Worm (Caenorhabditis elegans) whole organism, L1 larva: ENCODE measurements around the gene F52H2.1.

Experiments
- C16A3.4 ChIP-seq: fragments of 150-350 bp; optimal IDR thresholded peaks from 2 replicates; lab custom pipeline; 2014; ENCODE audit warnings: missing biosample characterization, missing genetic modification characterization
- aha-1 ChIP-seq: fragments of 150-350 bp; optimal IDR thresholded peaks from 2 replicates; lab custom pipeline; 2014; ENCODE audit warnings: missing biosample characterization, missing genetic modification characterization
- blmp-1 ChIP-seq: fragments of 150-350 bp; optimal IDR thresholded peaks from 2 replicates; lab custom pipeline; 2014; ENCODE audit warnings: missing biosample characterization, missing genetic modification characterization
- ceh-63 ChIP-seq: fragments of 200-800 bp; sonication (Bioruptor generic); optimal IDR thresholded peaks from 2 replicates; lab custom pipeline; 2018; ENCODE audit warnings: mild to moderate bottlenecking, missing genetic modification characterization, missing compliant biosample characterization
- ceh-82 ChIP-seq, 3 experiments: fragments of 150-350 bp in 1 of 3; sonication (generic microtip) in 2 of 3; optimal IDR thresholded peaks; 2 replicates each; lab custom pipeline; 2014 to 2017; ENCODE audit warnings: missing biosample characterization in 3 of 3, missing genetic modification characterization in 3 of 3
- ceh-88 ChIP-seq: fragments of 200-800 bp; sonication (Bioruptor generic); IDR thresholded peaks from 2 replicates; pipeline ENCODE4 v1.3.6; 2022; ENCODE audit warnings: missing genetic modification characterization, missing compliant biosample characterization
- ces-1 ChIP-seq: fragments of 150-350 bp; optimal IDR thresholded peaks from 2 replicates; lab custom pipeline; 2014; ENCODE audit warnings: missing biosample characterization, missing genetic modification reagents, missing genetic modification characterization
- dpl-1 ChIP-seq, 3 experiments: fragments of 150-350 bp in 2 of 3; sonication (generic microtip) in 1 of 3; optimal IDR thresholded peaks; 2 replicates each; lab custom pipeline; 2014 to 2017; ENCODE audit warnings: missing biosample characterization in 3 of 3, missing genetic modification characterization in 3 of 3, missing genetic modification reagents in 3 of 3
- dsc-1 ChIP-seq: sonication (generic microtip); optimal IDR thresholded peaks from 2 replicates; lab custom pipeline; 2016; ENCODE audit warnings: mild to moderate bottlenecking, missing genetic modification characterization, missing compliant biosample characterization
- egl-13 ChIP-seq: sonication (generic microtip); optimal IDR thresholded peaks from 2 replicates; lab custom pipeline; 2016; ENCODE audit warnings: missing genotype, missing genetic modification reagents, missing genetic modification characterization, missing compliant biosample characterization
- egl-27 ChIP-seq, 2 experiments: fragments of 150-350 bp in 1 of 2; sonication (generic microtip); optimal IDR thresholded peaks; 3 replicates each; lab custom pipeline; 2017 to 2018; ENCODE audit warnings: missing biosample characterization in 2 of 2, missing genetic modification characterization in 2 of 2, missing genetic modification reagents in 2 of 2
- ets-5 ChIP-seq: fragments of 200-800 bp; sonication (Bioruptor generic); IDR thresholded peaks from 2 replicates; pipeline ENCODE4 v1.3.6; 2022; ENCODE audit warnings: missing genetic modification characterization, missing compliant biosample characterization
- fkh-10 ChIP-seq: sonication (generic microtip); optimal IDR thresholded peaks from 2 replicates; lab custom pipeline; 2017; ENCODE audit warnings: missing biosample characterization, missing genetic modification reagents, missing genetic modification characterization
- fkh-4 ChIP-seq: sonication (generic microtip); optimal IDR thresholded peaks from 2 replicates; lab custom pipeline; 2016; ENCODE audit warnings: missing compliant biosample characterization, missing genetic modification characterization, borderline replicate concordance
- fkh-8 ChIP-seq: sonication (generic microtip); optimal IDR thresholded peaks from 2 replicates; lab custom pipeline; 2016; ENCODE audit warnings: mild to moderate bottlenecking, missing genetic modification characterization, missing compliant biosample characterization
- hlh-4 ChIP-seq: sonication (generic microtip); optimal IDR thresholded peaks from 2 replicates; lab custom pipeline; 2016; ENCODE audit warnings: mild to moderate bottlenecking, missing genetic modification characterization, missing compliant biosample characterization
- hpl-2 ChIP-seq: fragments of 150-350 bp; optimal IDR thresholded peaks from 2 replicates; lab custom pipeline; 2014; ENCODE audit warnings: missing biosample characterization, missing genetic modification reagents, missing genetic modification characterization
- lin-13 ChIP-seq: fragments of 150-350 bp; optimal IDR thresholded peaks from 2 replicates; lab custom pipeline; 2014; ENCODE audit warnings: missing biosample characterization, missing genetic modification reagents, missing genetic modification characterization
- lin-14 ChIP-seq: fragments of 200-800 bp; sonication (Bioruptor generic); optimal IDR thresholded peaks from 2 replicates; lab custom pipeline; 2018; ENCODE audit warnings: mild to moderate bottlenecking, missing genetic modification characterization, moderate library complexity, missing compliant biosample characterization
- lin-15B ChIP-seq: fragments of 150-350 bp; sonication (generic microtip); optimal IDR thresholded peaks from 3 replicates; lab custom pipeline; 2014; ENCODE audit warnings: missing biosample characterization, missing genetic modification characterization
- lsy-2 ChIP-seq, 2 experiments: fragments of 150-350 bp; optimal IDR thresholded peaks; 2 replicates each; lab custom pipeline; 2014; ENCODE audit warnings: missing biosample characterization in 2 of 2, missing genetic modification characterization in 2 of 2
- mdl-1 ChIP-seq, 2 experiments: fragments of 150-350 bp; optimal IDR thresholded peaks; 2 replicates each; lab custom pipeline; 2014 to 2017; ENCODE audit warnings: missing biosample characterization in 2 of 2, missing genetic modification characterization in 2 of 2, inconsistent platforms in 1 of 2
- nhr-11 ChIP-seq: fragments of 150-350 bp; optimal IDR thresholded peaks from 2 replicates; lab custom pipeline; 2014; ENCODE audit warnings: missing biosample characterization, missing genetic modification characterization
- nhr-19 ChIP-seq: fragments of 200-800 bp; sonication (Bioruptor generic); conservative IDR thresholded peaks from 2 replicates; pipeline ENCODE4 v1.3.6; 2022; ENCODE audit warnings: missing genetic modification characterization, missing compliant biosample characterization
- nhr-20 ChIP-seq: sonication (generic microtip); optimal IDR thresholded peaks from 2 replicates; lab custom pipeline; 2016; ENCODE audit warnings: mild to moderate bottlenecking, missing genetic modification characterization, missing compliant biosample characterization
- nhr-47 ChIP-seq: sonication (generic microtip); optimal IDR thresholded peaks from 2 replicates; lab custom pipeline; 2016; ENCODE audit warnings: mild to moderate bottlenecking, missing genetic modification characterization, moderate library complexity, missing compliant biosample characterization
- nhr-71 ChIP-seq: sonication (generic microtip); optimal IDR thresholded peaks from 2 replicates; lab custom pipeline; 2016; ENCODE audit warnings: mild to moderate bottlenecking, missing genetic modification characterization, moderate library complexity, missing compliant biosample characterization
- nhr-77 ChIP-seq: fragments of 150-350 bp; optimal IDR thresholded peaks from 2 replicates; lab custom pipeline; 2014; ENCODE audit warnings: missing biosample characterization, missing genetic modification characterization
- nhr-84 ChIP-seq: sonication (generic microtip); optimal IDR thresholded peaks from 2 replicates; lab custom pipeline; 2017; ENCODE audit warnings: missing biosample characterization, missing genetic modification characterization
- pax-3 ChIP-seq: fragments of 200-800 bp; sonication (Bioruptor generic); optimal IDR thresholded peaks from 2 replicates; lab custom pipeline; 2018; ENCODE audit warnings: mild to moderate bottlenecking, missing genetic modification characterization, moderate library complexity, missing compliant biosample characterization
- skn-1 ChIP-seq: fragments of 150-350 bp; optimal IDR thresholded peaks from 2 replicates; lab custom pipeline; 2014; ENCODE audit warnings: missing biosample characterization, missing genetic modification characterization
- snu-23 ChIP-seq: sonication (generic microtip); optimal IDR thresholded peaks from 2 replicates; lab custom pipeline; 2016; ENCODE audit warnings: missing genetic modification characterization, missing compliant biosample characterization
- sox-4 ChIP-seq: sonication (generic microtip); optimal IDR thresholded peaks from 2 replicates; lab custom pipeline; 2016; ENCODE audit warnings: missing genetic modification characterization, missing compliant biosample characterization
- swsn-7 ChIP-seq: sonication (generic microtip); optimal IDR thresholded peaks from 2 replicates; lab custom pipeline; 2016; ENCODE audit warnings: missing genetic modification characterization, missing compliant biosample characterization
- unc-30 ChIP-seq: sonication (generic microtip); optimal IDR thresholded peaks from 2 replicates; lab custom pipeline; 2017; ENCODE audit warnings: missing biosample characterization, missing genetic modification characterization
- ztf-11 ChIP-seq, 2 experiments: sonication (generic microtip); optimal IDR thresholded peaks; 2 replicates each; lab custom pipeline; 2016 to 2017; ENCODE audit warnings: missing genetic modification characterization in 2 of 2, missing biosample characterization in 1 of 2, missing compliant biosample characterization in 1 of 2

Gene F52H2.1

ce11 chrX:2601025-2601705 lies 28.3 kb downstream of the F52H2.1 start:
- TF ChIP-seq snu-23 (GFP tag; lab: Kevin White, UChicago) (no peak), fkh-10 (GFP tag; lab: Kevin White, UChicago) (peak; percentile 85), nhr-71 (tag; lab: Kevin White, UChicago) (no peak), dsc-1 (tag; lab: Kevin White, UChicago) (no peak), hpl-2 (GFP tag; lab: Kevin White, UChicago) (no peak), hlh-4 (tag; lab: Kevin White, UChicago) (no peak), lin-14 (GFP tag; lab: Kevin White, UChicago) (peak; percentile 66), dpl-1 (GFP tag; optimal IDR thresholded peaks at IDR 0.05; lab: Kevin White, UChicago) (no peak), mdl-1 (tag; optimal IDR thresholded peaks at IDR 0.05; lab: Kevin White, UChicago) (peak in 1 of 2 experiments; percentile 3), C16A3.4 (no peak), aha-1 (no peak), ceh-63 (GFP tag; lab: Kevin White, UChicago) (no peak), lin-13 (GFP tag; lab: Kevin White, UChicago) (peak; percentile 1), lin-15B (tag; lab: Kevin White, UChicago) (no peak), ztf-11 (tag; optimal IDR thresholded peaks at IDR 0.05; lab: Kevin White, UChicago) (no peak)

ce11 chrX:2604358-2605016 lies 31.6 kb downstream of the F52H2.1 start:
- TF ChIP-seq nhr-71 (tag; lab: Kevin White, UChicago) (peak; percentile 53), nhr-20 (tag; lab: Kevin White, UChicago) (peak; percentile 51), dsc-1 (tag; lab: Kevin White, UChicago) (peak; percentile 94), ceh-63 (GFP tag; lab: Kevin White, UChicago) (no peak), nhr-11 (tag; lab: Kevin White, UChicago) (peak; percentile 31), egl-27 (tag; optimal IDR thresholded peaks at IDR 0.05; lab: Kevin White, UChicago) (no peak), unc-30 (tag; lab: Kevin White, UChicago) (peak; percentile 85), lsy-2 (tag; optimal IDR thresholded peaks at IDR 0.05; lab: Kevin White, UChicago) (peak; percentile 0 to 25), fkh-10 (GFP tag; lab: Kevin White, UChicago) (peak; percentile 25), ceh-82 (tag; optimal IDR thresholded peaks at IDR 0.05; lab: Kevin White, UChicago) (peak in 1 of 3 experiments; percentile 10), nhr-77 (no peak), ces-1 (GFP tag; lab: Kevin White, UChicago) (no peak), egl-13 (tag; lab: Kevin White, UChicago) (peak; percentile 29), nhr-47 (peak; percentile 55), lin-14 (GFP tag; lab: Kevin White, UChicago) (peak; percentile 65), ceh-88 (GFP tag; lab: Robert Waterston, UW) (0 out of 2 replicates have a peak, but pooled peaks have one; percentile 13), nhr-19 (GFP tag; lab: Robert Waterston, UW) (0 out of 2 replicates have a peak, but pooled peaks have one; percentile 11), fkh-4 (peak; percentile 39), skn-1 (tag; lab: Kevin White, UChicago) (no peak), pax-3 (peak; percentile 71), sox-4 (tag; lab: Kevin White, UChicago) (peak; percentile 64), ets-5 (GFP tag; lab: Robert Waterston, UW) (no peak), fkh-8 (tag; lab: Kevin White, UChicago) (peak; percentile 10), swsn-7 (peak; percentile 15)

ce11 chrX:2607522-2608278 lies 34.8 kb downstream of the F52H2.1 start, which contains the start of gene T03G6.1:
Gene T03G6.1 (plus strand): TSS chrX:2608228.
- TF ChIP-seq nhr-84 = no peak
- TF ChIP-seq blmp-1 (tag; lab: Kevin White, UChicago) = peak; percentile 50
